Fruit fly (Drosophila melanogaster) whole organism, embryonic: Measurements from ENCODE around the gene CG6465.
A peak's percentile ranks its signal among the peaks of the same experiment; 100 is the strongest.

ENCODE experiments used
- Antp ChIP-seq: fragments of 200-800 bp; sonication (Bioruptor generic); optimal IDR thresholded peaks from 3 replicates; lab custom pipeline; 2016; ENCODE audit warnings: missing biosample characterization, missing genetic modification characterization
- CG10209 ChIP-seq: fragments of 200-800 bp; sonication (Bioruptor generic); optimal IDR thresholded peaks from 3 replicates; lab custom pipeline; 2017; ENCODE audit warnings: missing biosample characterization, mild to moderate bottlenecking, missing genetic modification characterization, missing genetic modification reagents
- CG11504 ChIP-seq: fragments of 200-800 bp; sonication (Bioruptor generic); optimal IDR thresholded peaks from 3 replicates; lab custom pipeline; 2019; ENCODE audit warnings: missing biosample characterization, mild to moderate bottlenecking, missing genetic modification characterization, moderate library complexity
- CG11695 ChIP-seq: fragments of 200-800 bp; sonication (Bioruptor generic); IDR thresholded peaks from 3 replicates; pipeline ENCODE4 v1.3.6; 2022; ENCODE audit warnings: missing biosample characterization, missing genetic modification characterization
- CG13287 ChIP-seq: fragments of 200-800 bp; sonication (Bioruptor generic); IDR thresholded peaks from 2 replicates; pipeline ENCODE4 v1.3.6; 2022; ENCODE audit warnings: missing biosample characterization, missing genetic modification characterization; ENCODE audit not compliant: partially characterized antibody
- CG13894 ChIP-seq: fragments of 200-800 bp; sonication (Bioruptor generic); optimal IDR thresholded peaks from 3 replicates; lab custom pipeline; 2018; ENCODE audit warnings: missing biosample characterization, mild to moderate bottlenecking, missing genetic modification characterization, moderate library complexity
- CG14860 ChIP-seq: fragments of 200-800 bp; sonication (Bioruptor generic); IDR thresholded peaks from 3 replicates; pipeline ENCODE4 v1.3.6; 2022; ENCODE audit warnings: missing biosample characterization, missing genetic modification characterization; ENCODE audit not compliant: partially characterized antibody
- CG16813 ChIP-seq: fragments of 200-800 bp; sonication (Bioruptor generic); IDR thresholded peaks from 3 replicates; pipeline ENCODE4 v1.3.6; 2022; ENCODE audit warnings: missing biosample characterization, missing genetic modification characterization; ENCODE audit not compliant: partially characterized antibody
- CG17802 ChIP-seq: fragments of 200-800 bp; sonication (Bioruptor generic); optimal IDR thresholded peaks from 2 replicates; lab custom pipeline; 2018; ENCODE audit warnings: missing biosample characterization, mild to moderate bottlenecking, missing genetic modification characterization, moderate library complexity
- CG18599 ChIP-seq: fragments of 200-800 bp; sonication (Bioruptor generic); optimal IDR thresholded peaks from 3 replicates; lab custom pipeline; 2017; ENCODE audit warnings: missing biosample characterization, missing genetic modification characterization, mild to moderate bottlenecking, moderate library complexity, missing genetic modification reagents
- CG2199 ChIP-seq: fragments of 200-800 bp; sonication (Bioruptor generic); IDR thresholded peaks from 3 replicates; pipeline ENCODE4 v1.3.6; 2022; ENCODE audit warnings: missing biosample characterization, missing genetic modification characterization
- CG2678 ChIP-seq: fragments of 200-800 bp; sonication (Bioruptor generic); optimal IDR thresholded peaks from 3 replicates; lab custom pipeline; 2019; ENCODE audit warnings: missing biosample characterization, mild to moderate bottlenecking, missing genetic modification characterization, moderate library complexity
- CG2875 ChIP-seq: fragments of 200-800 bp; sonication (Bioruptor generic); optimal IDR thresholded peaks from 2 replicates; lab custom pipeline; 2017; ENCODE audit warnings: missing biosample characterization, mild to moderate bottlenecking, missing genetic modification characterization, missing genetic modification reagents
- CG34376 ChIP-seq: fragments of 200-800 bp; sonication (Bioruptor generic); optimal IDR thresholded peaks from 2 replicates; lab custom pipeline; 2018; ENCODE audit warnings: missing biosample characterization, mild to moderate bottlenecking, missing genetic modification characterization
- CG3726 ChIP-seq: fragments of 200-800 bp; sonication (Bioruptor generic); IDR thresholded peaks from 3 replicates; pipeline ENCODE4, ENCODE4 v1.3.6; 2022; ENCODE audit warnings: missing biosample characterization, missing genetic modification characterization
- CG4360 ChIP-seq: fragments of 200-800 bp; sonication (Bioruptor generic); IDR thresholded peaks from 2 replicates; pipeline ENCODE4 v1.3.6; 2022; ENCODE audit warnings: missing biosample characterization, missing genetic modification characterization
- CG7271 ChIP-seq: fragments of 200-800 bp; sonication (Bioruptor generic); optimal IDR thresholded peaks from 2 replicates; lab custom pipeline; 2018; ENCODE audit warnings: missing biosample characterization, mild to moderate bottlenecking, missing genetic modification characterization, moderate library complexity
- CG7839 ChIP-seq: fragments of 200-800 bp; sonication (Bioruptor generic); optimal IDR thresholded peaks from 3 replicates; lab custom pipeline; 2018; ENCODE audit warnings: missing biosample characterization, mild to moderate bottlenecking, missing genetic modification characterization, moderate library complexity
- CG8089 ChIP-seq: fragments of 200-800 bp; sonication (Bioruptor generic); optimal IDR thresholded peaks from 3 replicates; lab custom pipeline; 2016; ENCODE audit warnings: missing biosample characterization, missing genetic modification characterization
- CG8478 ChIP-seq: fragments of >200 bp; optimal IDR thresholded peaks from 2 replicates; lab custom pipeline; 2018
- CG8765 ChIP-seq: fragments of 200-800 bp; sonication (Bioruptor generic); IDR thresholded peaks from 2 replicates; pipeline ENCODE4 v1.3.6; 2022; ENCODE audit warnings: missing biosample characterization, missing genetic modification characterization
- Camta ChIP-seq: fragments of 200-800 bp; sonication (Bioruptor generic); optimal IDR thresholded peaks from 2 replicates; lab custom pipeline; 2016; ENCODE audit warnings: missing biosample characterization, missing genetic modification characterization
- E2f2 ChIP-seq: fragments of 200-800 bp; sonication (Bioruptor generic); IDR thresholded peaks from 2 replicates; pipeline ENCODE4 v1.3.6; 2022; ENCODE audit warnings: missing biosample characterization, missing genetic modification characterization
- Elba2 ChIP-seq: fragments of 200-800 bp; sonication (Bioruptor generic); optimal IDR thresholded peaks from 3 replicates; lab custom pipeline; 2016; ENCODE audit warnings: missing biosample characterization, missing genetic modification characterization
- Hsf ChIP-seq: fragments of 200-800 bp; sonication (Bioruptor generic); optimal IDR thresholded peaks from 3 replicates; lab custom pipeline; 2016; ENCODE audit warnings: missing biosample characterization, missing genetic modification characterization
- Lpt ChIP-seq: fragments of >200 bp; optimal IDR thresholded peaks from 2 replicates; lab custom pipeline; 2018; ENCODE audit warnings: missing biosample characterization, missing genetic modification characterization
- MTF-1 ChIP-seq: fragments of 200-800 bp; sonication (Bioruptor generic); optimal IDR thresholded peaks from 2 replicates; lab custom pipeline; 2018; ENCODE audit warnings: missing biosample characterization, mild to moderate bottlenecking, missing genetic modification characterization, borderline replicate concordance
- Oaz ChIP-seq: fragments of 200-800 bp; sonication (Bioruptor generic); IDR thresholded peaks from 2 replicates; pipeline ENCODE4 v1.3.6; 2022; ENCODE audit warnings: missing biosample characterization, missing genetic modification characterization
- PHDP ChIP-seq: fragments of 200-800 bp; sonication (Bioruptor generic); optimal IDR thresholded peaks from 3 replicates; lab custom pipeline; 2018; ENCODE audit warnings: missing biosample characterization, mild to moderate bottlenecking, missing genetic modification characterization, moderate library complexity
- Spps ChIP-seq: fragments of 200-800 bp; sonication (Bioruptor generic); optimal IDR thresholded peaks from 2 replicates; lab custom pipeline; 2018; ENCODE audit warnings: missing biosample characterization, mild to moderate bottlenecking, missing genetic modification characterization
- Tbp ChIP-seq: fragments of >200 bp; optimal IDR thresholded peaks from 2 replicates; lab custom pipeline; 2018; ENCODE audit warnings: missing biosample characterization, missing genetic modification characterization
- Vsx1 ChIP-seq: fragments of 200-800 bp; sonication (Bioruptor generic); optimal IDR thresholded peaks from 2 replicates; lab custom pipeline; 2017; ENCODE audit warnings: missing biosample characterization, mild to moderate bottlenecking, missing genetic modification characterization, missing genetic modification reagents
- abd-A ChIP-seq: fragments of 200-800 bp; sonication (Bioruptor generic); optimal IDR thresholded peaks from 3 replicates; lab custom pipeline; 2019; ENCODE audit warnings: missing biosample characterization, mild to moderate bottlenecking, missing genetic modification characterization, moderate library complexity
- cad ChIP-seq: fragments of >200 bp; optimal IDR thresholded peaks from 2 replicates; lab custom pipeline; 2017; ENCODE audit warnings: missing biosample characterization, missing genetic modification characterization
- chif ChIP-seq, 2 experiments: fragments of 200-800 bp; sonication (Bioruptor generic); optimal IDR thresholded peaks; 3 replicates each; lab custom pipeline; 2016; ENCODE audit warnings: missing biosample characterization in 2 of 2, missing genetic modification characterization in 2 of 2
- dan ChIP-seq: fragments of 200-800 bp; sonication (Bioruptor generic); IDR thresholded peaks from 2 replicates; pipeline ENCODE4 v1.3.6; 2022; ENCODE audit warnings: missing biosample characterization, missing genetic modification characterization
- dmrt99B ChIP-seq: fragments of 200-800 bp; sonication (Bioruptor generic); optimal IDR thresholded peaks from 2 replicates; lab custom pipeline; 2018; ENCODE audit warnings: missing biosample characterization, mild to moderate bottlenecking, missing genetic modification characterization, moderate library complexity
- fd64A ChIP-seq: fragments of 200-800 bp; sonication (Bioruptor generic); optimal IDR thresholded peaks from 3 replicates; lab custom pipeline; 2018; ENCODE audit warnings: missing biosample characterization, mild to moderate bottlenecking, missing genetic modification characterization
- gro ChIP-seq: fragments of 200-800 bp; sonication (Bioruptor generic); optimal IDR thresholded peaks from 2 replicates; lab custom pipeline; 2016; ENCODE audit warnings: missing biosample characterization, missing genetic modification characterization
- jing ChIP-seq: fragments of 200-800 bp; sonication (Bioruptor generic); optimal IDR thresholded peaks from 2 replicates; lab custom pipeline; 2018; ENCODE audit warnings: missing biosample characterization, mild to moderate bottlenecking, missing genetic modification characterization
- kay ChIP-seq: fragments of 200-800 bp; sonication (Bioruptor generic); optimal IDR thresholded peaks from 2 replicates; lab custom pipeline; 2016; ENCODE audit warnings: missing biosample characterization, missing genetic modification characterization
- nau ChIP-seq: fragments of 200-800 bp; sonication (Bioruptor generic); optimal IDR thresholded peaks from 3 replicates; lab custom pipeline; 2017; ENCODE audit warnings: missing biosample characterization, mild to moderate bottlenecking, missing genetic modification characterization, missing genetic modification reagents
- nerfin-1 ChIP-seq: fragments of 200-800 bp; sonication (Bioruptor generic); optimal IDR thresholded peaks from 3 replicates; lab custom pipeline; 2019; ENCODE audit warnings: missing biosample characterization, mild to moderate bottlenecking, missing genetic modification characterization, moderate library complexity
- odd ChIP-seq: fragments of 200-800 bp; sonication (Bioruptor generic); optimal IDR thresholded peaks from 2 replicates; lab custom pipeline; 2017; ENCODE audit warnings: missing biosample characterization, mild to moderate bottlenecking, missing genetic modification characterization
- pan ChIP-seq, 4 experiments: fragments of >200 bp in 3 of 4; fragments of 200-800 bp in 1 of 4; sonication (Bioruptor generic) in 1 of 4; optimal IDR thresholded peaks in 3 of 4; IDR thresholded peaks in 1 of 4; 2 replicates each; pipeline versions ENCODE4 v1.3.6 to Lab custom; 2017 to 2022; ENCODE audit warnings: missing biosample characterization in 2 of 4, missing genetic modification characterization in 2 of 4, mixed read lengths in 1 of 4
- ro ChIP-seq: fragments of 200-800 bp; sonication (Bioruptor generic); IDR thresholded peaks from 2 replicates; pipeline ENCODE4 v1.3.6; 2022; ENCODE audit warnings: missing biosample characterization, missing genetic modification characterization
- sd ChIP-seq: fragments of 200-800 bp; sonication (Bioruptor generic); optimal IDR thresholded peaks from 3 replicates; lab custom pipeline; 2018; ENCODE audit warnings: missing biosample characterization, mild to moderate bottlenecking, missing genetic modification characterization, moderate library complexity
- slou ChIP-seq: fragments of 200-800 bp; sonication (Bioruptor generic); optimal IDR thresholded peaks from 3 replicates; lab custom pipeline; 2016; ENCODE audit warnings: missing biosample characterization, missing genetic modification characterization
- so ChIP-seq: fragments of 200-800 bp; sonication (Bioruptor generic); IDR thresholded peaks from 3 replicates; pipeline ENCODE4 v1.3.6; 2022; ENCODE audit warnings: missing biosample characterization, missing genetic modification characterization
- unpg ChIP-seq: fragments of 200-800 bp; sonication (Bioruptor generic); optimal IDR thresholded peaks from 3 replicates; lab custom pipeline; 2018; ENCODE audit warnings: missing biosample characterization, mild to moderate bottlenecking, missing genetic modification characterization, moderate library complexity
- vfl ChIP-seq: fragments of 200-800 bp; sonication (Bioruptor generic); optimal IDR thresholded peaks from 2 replicates; lab custom pipeline; 2016; ENCODE audit warnings: missing biosample characterization, missing genetic modification characterization

CG6465 gene

dm6 chr3R:10681682-10681962 is 4.6 kb upstream of the CG6465 start (continued):
- TF ChIP-seq vfl (GFP tag; lab: Kevin White, UChicago): no peak
- peak; percentile 77 for TF ChIP-seq CG11695 (GFP tag; lab: Robert Waterston, UW)
- peak; percentile 32 for TF ChIP-seq Vsx1 (GFP tag; lab: Kevin White, UChicago)
- peak; percentile 5; the same call in 1 of the 2 replicates for TF ChIP-seq E2f2 (GFP tag; lab: Robert Waterston, UW)
- no peak for TF ChIP-seq cad (GFP tag; lab: Kevin White, UChicago)
- peak; percentile 19 for TF ChIP-seq PHDP (tag; lab: Kevin White, UChicago)
- TF ChIP-seq odd: no peak
- no peak for TF ChIP-seq CG16813 (GFP tag; lab: Robert Waterston, UW)
- TF ChIP-seq abd-A: no peak
- TF ChIP-seq dan (GFP tag; lab: Robert Waterston, UW): no peak
- no peak for TF ChIP-seq CG18599
- TF ChIP-seq kay (GFP tag; lab: Kevin White, UChicago): no peak
- no peak for TF ChIP-seq Lpt (GFP tag; lab: Kevin White, UChicago)
- TF ChIP-seq Camta (GFP tag; lab: Kevin White, UChicago): no peak
- TF ChIP-seq CG2199 (GFP tag; lab: Robert Waterston, UW): peak; percentile 80; the same call in 1 of the 3 replicates
- no peak for TF ChIP-seq jing
- no peak for TF ChIP-seq Hsf (GFP tag; lab: Kevin White, UChicago)
- no peak for TF ChIP-seq dmrt99B (tag; lab: Kevin White, UChicago)
- TF ChIP-seq MTF-1 (GFP tag; lab: Kevin White, UChicago): peak; percentile 11
- no peak for TF ChIP-seq CG8765 (GFP tag; lab: Robert Waterston, UW)
- peak; percentile 49 for TF ChIP-seq Spps (tag; lab: Kevin White, UChicago)
- no peak for TF ChIP-seq fd64A (GFP tag; lab: Kevin White, UChicago)
- no peak for TF ChIP-seq CG13287 (GFP tag; lab: Robert Waterston, UW)
- no peak for TF ChIP-seq CG34376
- TF ChIP-seq CG13894: no peak
- no peak for TF ChIP-seq sd (tag; lab: Kevin White, UChicago)
- no peak for TF ChIP-seq nau
- TF ChIP-seq ro (GFP tag; lab: Robert Waterston, UW): no peak
- no peak for TF ChIP-seq Tbp (GFP tag; lab: Kevin White, UChicago)
- TF ChIP-seq chif (GFP tag; optimal IDR thresholded peaks at IDR 0.05; lab: Kevin White, UChicago): no peak
- TF ChIP-seq Elba2: no peak
- TF ChIP-seq slou: no peak
- 0 out of 2 replicates have a peak, but pooled peaks have one; percentile 36 for TF ChIP-seq CG4360 (GFP tag; lab: Robert Waterston, UW)
- TF ChIP-seq unpg (GFP tag; lab: Kevin White, UChicago): peak; percentile 75
- no peak for TF ChIP-seq CG2875 (GFP tag; lab: Kevin White, UChicago)
- TF ChIP-seq CG10209 (GFP tag; lab: Kevin White, UChicago): no peak
- 0 out of 3 replicates have a peak, but pooled peaks have one; percentile 39 for TF ChIP-seq CG3726 (GFP tag; lab: Robert Waterston, UW)
- TF ChIP-seq CG7839 (tag; lab: Kevin White, UChicago): no peak
- no peak for TF ChIP-seq Antp (GFP tag; lab: Kevin White, UChicago)
- TF ChIP-seq pan (optimal IDR thresholded peaks at IDR 0.05; lab: Kevin White, UChicago): no peak
- peak in 1 of 2 experiments; percentile 83 for TF ChIP-seq pan (GFP tag; optimal IDR thresholded peaks at IDR 0.05 in 1 of 2, IDR thresholded peaks at IDR 0.05 in 1 of 2)
- no peak for TF ChIP-seq Oaz
- TF ChIP-seq CG7271 (tag; lab: Kevin White, UChicago): no peak
- TF ChIP-seq CG17802 (tag; lab: Kevin White, UChicago): no peak
- TF ChIP-seq CG8089: no peak
- TF ChIP-seq so: peak; percentile 13; the same call in 1 of the 3 replicates
- no peak for TF ChIP-seq CG14860 (GFP tag; lab: Robert Waterston, UW)
- no peak for TF ChIP-seq gro (GFP tag; lab: Kevin White, UChicago)
- no peak for TF ChIP-seq CG2678
- no peak for TF ChIP-seq CG8478 (lab: Kevin White, UChicago)
- TF ChIP-seq CG11504 (tag; lab: Kevin White, UChicago): peak; percentile 18
- no peak for TF ChIP-seq nerfin-1 (tag; lab: Kevin White, UChicago)
